Worm (Caenorhabditis elegans) whole organism, midembryonic: ENCODE data around the gene tbc-2.

Experiments
- cog-1 ChIP-seq: sonication (generic microtip); optimal IDR thresholded peaks from 2 replicates; lab custom pipeline; 2016; ENCODE audit warnings: missing genetic modification characterization, missing compliant biosample characterization
- flt-1 ChIP-seq: fragments of 200-800 bp; sonication (Bioruptor generic); IDR thresholded peaks from 2 replicates; pipeline ENCODE4 v1.3.6; 2022; ENCODE audit warnings: missing genetic modification characterization, missing compliant biosample characterization
- ref-1 ChIP-seq: fragments of 200-800 bp; sonication (Bioruptor generic); conservative IDR thresholded peaks from 2 replicates; pipeline ENCODE4 v1.3.6; 2022; ENCODE audit warnings: missing genetic modification reagents, missing genetic modification characterization, missing compliant biosample characterization
- tab-1 ChIP-seq: fragments of 200-800 bp; sonication (Bioruptor generic); IDR thresholded peaks from 2 replicates; pipeline ENCODE4 v1.3.6; 2022; ENCODE audit warnings: missing genetic modification characterization, missing compliant biosample characterization
- ztf-29 ChIP-seq: fragments of 200-800 bp; sonication (Bioruptor generic); IDR thresholded peaks from 2 replicates; pipeline ENCODE4 v1.3.6; 2022; ENCODE audit warnings: missing genetic modification reagents, missing genetic modification characterization, missing compliant biosample characterization

ce11 chrII:5774120-5774519 is 53.1 kb downstream of the tbc-2 start, which contains the start of the genes dmd-5 and F10C1.1:
- TF ChIP-seq cog-1 (tag; lab: Kevin White, UChicago) (no peak), flt-1 (GFP tag; lab: Robert Waterston, UW) (no peak), ref-1 (no peak), ztf-29 (no peak), tab-1 (GFP tag; lab: Robert Waterston, UW) (no peak)
